Fruit fly (Drosophila melanogaster): ENCODE measurements around the gene pbl.

dm6 chr3L:7868581-7869236 is 43.0 kb downstream of the pbl start, which contains the start of gene CG32365:
- TF ChIP-seq CG7101 (tag; optimal IDR thresholded peaks at IDR 0.05) (peak; percentile 4), Mnt (GFP tag; optimal IDR thresholded peaks at IDR 0.05) (no peak), Crg-1 (GFP tag; optimal IDR thresholded peaks at IDR 0.05) (no peak)

Measured in whole organism, adult.